Fruit fly (Drosophila melanogaster) Kc167 (cell line): ENCODE data around the gene COX8.

Experiments
- Myc ChIP-seq: fragments of >200 bp; optimal IDR thresholded peaks from 2 replicates; lab custom pipeline; 2017; ENCODE audit warnings: missing external identifiers
- Sin3A ChIP-seq: fragments of >200 bp; optimal IDR thresholded peaks from 2 replicates; lab custom pipeline; 2018; ENCODE audit warnings: missing external identifiers
- h ChIP-seq: fragments of >200 bp; optimal IDR thresholded peaks from 3 replicates; lab custom pipeline; 2018; ENCODE audit warnings: missing external identifiers
- insv ChIP-seq: fragments of >200 bp; optimal IDR thresholded peaks from 3 replicates; lab custom pipeline; 2018; ENCODE audit warnings: missing external identifiers
- psq ChIP-seq: fragments of >200 bp; optimal IDR thresholded peaks from 2 replicates; lab custom pipeline; 2017; ENCODE audit warnings: missing external identifiers
- ttk ChIP-seq: sonication (Bioruptor generic); optimal IDR thresholded peaks from 2 replicates; lab custom pipeline; 2017; ENCODE audit warnings: missing external identifiers

COX8 gene

dm6 chr3L:21539245-21540196 is at the start of gene COX8, which contains the start of gene VhaM9.7-b:
COX8 (minus strand) TSS chr3L:21539447.
VhaM9.7-b (plus strand) TSS chr3L:21539862.
- TF ChIP-seq insv (lab: Kevin White, UChicago) (no peak), ttk (lab: Kevin White, UChicago) (no peak), Myc (no peak), h (lab: Kevin White, UChicago) (no peak), Sin3A (lab: Kevin White, UChicago) (no peak), psq (lab: Kevin White, UChicago) (no peak)

- TF ChIP-seq insv (lab: Kevin White, UChicago) (no peak), ttk (lab: Kevin White, UChicago) (no peak), psq (lab: Kevin White, UChicago) (no peak), Myc (no peak), Sin3A (lab: Kevin White, UChicago) (no peak), h (lab: Kevin White, UChicago) (no peak)
Observed at dm6 chr3L:21586528-21586927, 47.3 kb upstream of the COX8 start, which contains the start of gene TfAP-2. TfAP-2 (plus strand) TSS chr3L:21586828.

- TF ChIP-seq h (lab: Kevin White, UChicago) (no peak), Sin3A (lab: Kevin White, UChicago) (no peak), Myc (no peak), ttk (lab: Kevin White, UChicago) (no peak), psq (lab: Kevin White, UChicago) (no peak), insv (lab: Kevin White, UChicago) (no peak)
Observed at dm6 chr3L:21585397-21585796, 46.1 kb upstream of the COX8 start.

dm6 chr3L:21584683-21585082 is 45.4 kb upstream of the COX8 start:
- TF ChIP-seq Sin3A (lab: Kevin White, UChicago), result no peak
- TF ChIP-seq psq (lab: Kevin White, UChicago), result no peak
- no peak for TF ChIP-seq h (lab: Kevin White, UChicago)
- no peak for TF ChIP-seq ttk (lab: Kevin White, UChicago)
- TF ChIP-seq Myc, result no peak
- no peak for TF ChIP-seq insv (lab: Kevin White, UChicago)

dm6 chr3L:21581984-21582383 is 42.7 kb upstream of the COX8 start:
- no peak for TF ChIP-seq ttk (lab: Kevin White, UChicago)
- no peak for TF ChIP-seq h (lab: Kevin White, UChicago)
- TF ChIP-seq Myc, result no peak
- no peak for TF ChIP-seq Sin3A (lab: Kevin White, UChicago)
- TF ChIP-seq psq (lab: Kevin White, UChicago), result no peak
- TF ChIP-seq insv (lab: Kevin White, UChicago), result no peak

dm6 chr3L:21574296-21574745 is 35.1 kb upstream of the COX8 start:
- no peak for TF ChIP-seq h (lab: Kevin White, UChicago)
- no peak for TF ChIP-seq psq (lab: Kevin White, UChicago)
- TF ChIP-seq Myc, result no peak
- no peak for TF ChIP-seq ttk (lab: Kevin White, UChicago)
- TF ChIP-seq insv (lab: Kevin White, UChicago), result no peak
- no peak for TF ChIP-seq Sin3A (lab: Kevin White, UChicago)

- TF ChIP-seq Myc (no peak), Sin3A (lab: Kevin White, UChicago) (no peak), h (lab: Kevin White, UChicago) (no peak), psq (lab: Kevin White, UChicago) (no peak), insv (lab: Kevin White, UChicago) (no peak), ttk (lab: Kevin White, UChicago) (no peak)
Observed at dm6 chr3L:21573831-21574230, 34.6 kb upstream of the COX8 start, which contains the start of gene EMC10. EMC10 (plus strand) TSS chr3L:21574131.

dm6 chr3L:21568848-21569372 is 29.7 kb upstream of the COX8 start, which contains the start of the genes CRIF and SMC5:
CRIF (minus strand) TSS chr3L:21568898.
SMC5 (plus strand) TSS chr3L:21569176.
- TF ChIP-seq Sin3A (lab: Kevin White, UChicago), result no peak
- no peak for TF ChIP-seq ttk (lab: Kevin White, UChicago)
- TF ChIP-seq h (lab: Kevin White, UChicago), result no peak
- TF ChIP-seq Myc, result no peak
- TF ChIP-seq psq (lab: Kevin White, UChicago), result no peak
- no peak for TF ChIP-seq insv (lab: Kevin White, UChicago)

- TF ChIP-seq h (lab: Kevin White, UChicago), result no peak
- TF ChIP-seq Sin3A (lab: Kevin White, UChicago), result no peak
- TF ChIP-seq Myc, result no peak
- TF ChIP-seq psq (lab: Kevin White, UChicago), result no peak
Observed at dm6 chr3L:21568254-21568653, 29.0 kb upstream of the COX8 start.

dm6 chr3L:21565126-21565525 is 25.9 kb upstream of the COX8 start, which contains the start of gene CG7634:
CG7634 (plus strand) TSS chr3L:21565426.
- TF ChIP-seq h (lab: Kevin White, UChicago), result no peak
- TF ChIP-seq ttk (lab: Kevin White, UChicago), result no peak
- no peak for TF ChIP-seq psq (lab: Kevin White, UChicago)
- no peak for TF ChIP-seq insv (lab: Kevin White, UChicago)
- no peak for TF ChIP-seq Sin3A (lab: Kevin White, UChicago)
- no peak for TF ChIP-seq Myc

dm6 chr3L:21562081-21562480 is 22.8 kb upstream of the COX8 start, which contains the start of gene CapaR:
CapaR (minus strand) TSS chr3L:21562181.
- TF ChIP-seq ttk (lab: Kevin White, UChicago) (no peak), Sin3A (lab: Kevin White, UChicago) (no peak)
